Worm (Caenorhabditis elegans) whole organism, late embryonic: ENCODE measurements around the gene oac-30.

Experiments used
- C38D4.7 ChIP-seq: fragments of 200-800 bp; sonication (Bioruptor generic); optimal IDR thresholded peaks from 2 replicates; lab custom pipeline; 2018; ENCODE audit warnings: mild to moderate bottlenecking, missing genetic modification characterization, moderate library complexity, missing compliant biosample characterization
- T23F11.4 ChIP-seq: fragments of 200-800 bp; sonication (Bioruptor generic); optimal IDR thresholded peaks from 2 replicates; lab custom pipeline; 2018; ENCODE audit warnings: mild to moderate bottlenecking, missing genetic modification characterization, missing compliant biosample characterization
- Y22D7AL.16 ChIP-seq: sonication (generic microtip); optimal IDR thresholded peaks from 2 replicates; lab custom pipeline; 2016; ENCODE audit warnings: missing genetic modification characterization, missing compliant biosample characterization
- ceh-18 ChIP-seq: sonication (generic microtip); optimal IDR thresholded peaks from 2 replicates; lab custom pipeline; 2016; ENCODE audit warnings: missing genetic modification characterization, missing compliant biosample characterization
- dmd-4 ChIP-seq: sonication (generic microtip); optimal IDR thresholded peaks from 2 replicates; lab custom pipeline; 2016; ENCODE audit warnings: borderline replicate concordance, missing genetic modification characterization, missing compliant biosample characterization
- mec-3 ChIP-seq: sonication (generic microtip); optimal IDR thresholded peaks from 2 replicates; lab custom pipeline; 2016; ENCODE audit warnings: borderline replicate concordance, missing genetic modification characterization, missing compliant biosample characterization
- pha-4 ChIP-seq: fragments of 150-350 bp; optimal IDR thresholded peaks from 2 replicates; lab custom pipeline; 2018; ENCODE audit warnings: missing biosample characterization, missing genetic modification reagents, missing genetic modification characterization

ce11 chrII:1309892-1310516 is 43.3 kb upstream of the oac-30 start, which contains the start of the genes alh-6 and fcho-1:
- no peak for TF ChIP-seq T23F11.4
- TF ChIP-seq dmd-4 (tag; lab: Kevin White, UChicago), result no peak
- no peak for TF ChIP-seq C38D4.7 (GFP tag; lab: Kevin White, UChicago)
- no peak for TF ChIP-seq ceh-18
- TF ChIP-seq Y22D7AL.16 (tag; lab: Kevin White, UChicago), result no peak
- TF ChIP-seq mec-3 (tag; lab: Kevin White, UChicago), result no peak
- TF ChIP-seq pha-4, result no peak
